Fruit fly (Drosophila melanogaster): ENCODE data around the gene CG1724.

The CG1724 gene

DNA sequence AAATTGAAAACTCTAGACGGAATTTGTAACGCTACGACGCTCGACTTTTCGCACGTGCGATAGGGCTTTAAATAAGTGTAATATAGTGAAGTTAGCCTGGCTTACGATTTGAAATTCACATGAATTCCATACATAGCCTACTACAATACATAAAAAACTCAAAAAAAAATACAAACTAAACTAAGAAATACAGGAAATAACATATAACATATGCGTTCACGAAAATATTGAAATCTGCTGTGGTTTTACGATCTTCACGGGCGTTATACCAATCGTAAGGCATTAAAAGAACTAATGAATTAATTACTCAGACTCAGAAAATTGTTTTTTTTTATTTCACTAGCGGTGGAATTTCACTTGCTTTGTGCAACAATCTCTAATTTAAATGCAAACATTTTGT is at the start of gene CG1724:
TSS of gene CG1724 (minus strand) at position 101 of the 400 bp plus-strand sequence.
- TF ChIP-seq CG8632 (GFP tag; optimal IDR thresholded peaks at IDR 0.05) (no peak), topi (GFP tag; optimal IDR thresholded peaks at IDR 0.05) (no peak), CG3032 (tag; optimal IDR thresholded peaks at IDR 0.05) (no peak), CG31627 (GFP tag; optimal IDR thresholded peaks at IDR 0.05) (no peak), CG11902 (GFP tag; optimal IDR thresholded peaks at IDR 0.05) (no peak), CG9139 (GFP tag; optimal IDR thresholded peaks at IDR 0.05) (no peak), vri (GFP tag; optimal IDR thresholded peaks at IDR 0.05) (no peak), CG15336 (GFP tag; IDR thresholded peaks at IDR 0.05) (no peak), Hr39 (GFP tag; optimal IDR thresholded peaks at IDR 0.05) (no peak)

dm6 chrX:21251048-21251447 is 47.9 kb upstream of the CG1724 start, which contains the start of gene CG1722:
CG1722 (minus strand) TSS chrX:21251148.
- no peak for TF ChIP-seq Hr39 (GFP tag; optimal IDR thresholded peaks at IDR 0.05)
- TF ChIP-seq Smox (GFP tag; optimal IDR thresholded peaks at IDR 0.05), result no peak
- no peak for TF ChIP-seq ss (GFP tag; optimal IDR thresholded peaks at IDR 0.05)
- TF ChIP-seq cyc (GFP tag; optimal IDR thresholded peaks at IDR 0.05), result no peak
- no peak for TF ChIP-seq CG8319 (GFP tag; optimal IDR thresholded peaks at IDR 0.05)

- peak; percentile 11 for TF ChIP-seq CG10669 (GFP tag; optimal IDR thresholded peaks at IDR 0.05)
- peak; percentile 4 for TF ChIP-seq esn (GFP tag; optimal IDR thresholded peaks at IDR 0.05)
- peak; percentile 88 for TF ChIP-seq fkh (GFP tag; optimal IDR thresholded peaks at IDR 0.05)
- 0 out of 3 replicates have a peak, but pooled peaks have one; percentile 20 for TF ChIP-seq CG8119 (GFP tag; IDR thresholded peaks at IDR 0.05)
- peak; percentile 6 for TF ChIP-seq pdm3 (GFP tag; optimal IDR thresholded peaks at IDR 0.05)
- TF ChIP-seq Hr38 (GFP tag; optimal IDR thresholded peaks at IDR 0.05), result no peak
- no peak for TF ChIP-seq vri (GFP tag; optimal IDR thresholded peaks at IDR 0.05)
- TF ChIP-seq Ets96B (tag; optimal IDR thresholded peaks at IDR 0.05), result no peak
- TF ChIP-seq Eip93F (GFP tag; optimal IDR thresholded peaks at IDR 0.05), result no peak
- TF ChIP-seq Blimp-1 (GFP tag; optimal IDR thresholded peaks at IDR 0.05), result no peak
- TF ChIP-seq fd59A (GFP tag; optimal IDR thresholded peaks at IDR 0.05), result peak; percentile 23
- peak; percentile 66 for TF ChIP-seq Eip78C (GFP tag)
- TF ChIP-seq dac (GFP tag; optimal IDR thresholded peaks at IDR 0.05), result no peak
- TF ChIP-seq Ets21C (GFP tag; optimal IDR thresholded peaks at IDR 0.05), result no peak
- TF ChIP-seq CG6808 (GFP tag; optimal IDR thresholded peaks at IDR 0.05), result no peak
- TF ChIP-seq CG32006 (GFP tag; optimal IDR thresholded peaks at IDR 0.05), result peak; percentile 54
- TF ChIP-seq Hr4 (GFP tag; optimal IDR thresholded peaks at IDR 0.05), result no peak
- no peak for TF ChIP-seq fd85E (GFP tag; optimal IDR thresholded peaks at IDR 0.05)
- TF ChIP-seq CG3032 (tag; optimal IDR thresholded peaks at IDR 0.05), result no peak
- no peak for TF ChIP-seq Met (GFP tag; optimal IDR thresholded peaks at IDR 0.05)
- no peak for TF ChIP-seq Sox102F (GFP tag; optimal IDR thresholded peaks at IDR 0.05)
These were observed 38.7 kb upstream of the CG1724 start for dm6 chrX:21241796-21242208.

- peak; percentile 4 for TF ChIP-seq CG1621 (tag; optimal IDR thresholded peaks at IDR 0.05)
- TF ChIP-seq Eip78C (GFP tag), result peak; percentile 15
- no peak for TF ChIP-seq OdsH (GFP tag; optimal IDR thresholded peaks at IDR 0.05)
- TF ChIP-seq net (GFP tag; optimal IDR thresholded peaks at IDR 0.05), result no peak
- TF ChIP-seq Hr39 (GFP tag; optimal IDR thresholded peaks at IDR 0.05), result no peak
- TF ChIP-seq topi (GFP tag; optimal IDR thresholded peaks at IDR 0.05), result no peak
- no peak for TF ChIP-seq fd85E (GFP tag; optimal IDR thresholded peaks at IDR 0.05)
These were observed 28.7 kb upstream of the CG1724 start for dm6 chrX:21231829-21232228.

dm6 chrX:21226373-21226772 is 23.2 kb upstream of the CG1724 start:
- TF ChIP-seq pdm3 (GFP tag; optimal IDR thresholded peaks at IDR 0.05) (no peak), OdsH (GFP tag; optimal IDR thresholded peaks at IDR 0.05) (no peak), CG10669 (GFP tag; optimal IDR thresholded peaks at IDR 0.05) (peak; percentile 17), CG32006 (GFP tag; optimal IDR thresholded peaks at IDR 0.05) (peak; percentile 10), Smox (GFP tag; optimal IDR thresholded peaks at IDR 0.05) (no peak), Eip78C (GFP tag) (peak; percentile 18), esn (GFP tag; optimal IDR thresholded peaks at IDR 0.05) (peak; percentile 16), CG3032 (tag; optimal IDR thresholded peaks at IDR 0.05) (no peak), CG6808 (GFP tag; optimal IDR thresholded peaks at IDR 0.05) (peak; percentile 2), Ets96B (tag; optimal IDR thresholded peaks at IDR 0.05) (peak; percentile 27), cyc (GFP tag; optimal IDR thresholded peaks at IDR 0.05) (peak; percentile 3), ss (GFP tag; optimal IDR thresholded peaks at IDR 0.05) (peak in 1 of 2 experiments; percentile 14), Met (GFP tag; optimal IDR thresholded peaks at IDR 0.05) (peak; percentile 11), svp (GFP tag) (peak; percentile 27)

Data from whole organism, prepupa.